Fruit fly (Drosophila melanogaster): Measurements from ENCODE around the gene Pi4KIIIalpha.
A peak's percentile ranks its signal among the peaks of the same experiment; 100 is the strongest.

Gene Pi4KIIIalpha

DNA sequence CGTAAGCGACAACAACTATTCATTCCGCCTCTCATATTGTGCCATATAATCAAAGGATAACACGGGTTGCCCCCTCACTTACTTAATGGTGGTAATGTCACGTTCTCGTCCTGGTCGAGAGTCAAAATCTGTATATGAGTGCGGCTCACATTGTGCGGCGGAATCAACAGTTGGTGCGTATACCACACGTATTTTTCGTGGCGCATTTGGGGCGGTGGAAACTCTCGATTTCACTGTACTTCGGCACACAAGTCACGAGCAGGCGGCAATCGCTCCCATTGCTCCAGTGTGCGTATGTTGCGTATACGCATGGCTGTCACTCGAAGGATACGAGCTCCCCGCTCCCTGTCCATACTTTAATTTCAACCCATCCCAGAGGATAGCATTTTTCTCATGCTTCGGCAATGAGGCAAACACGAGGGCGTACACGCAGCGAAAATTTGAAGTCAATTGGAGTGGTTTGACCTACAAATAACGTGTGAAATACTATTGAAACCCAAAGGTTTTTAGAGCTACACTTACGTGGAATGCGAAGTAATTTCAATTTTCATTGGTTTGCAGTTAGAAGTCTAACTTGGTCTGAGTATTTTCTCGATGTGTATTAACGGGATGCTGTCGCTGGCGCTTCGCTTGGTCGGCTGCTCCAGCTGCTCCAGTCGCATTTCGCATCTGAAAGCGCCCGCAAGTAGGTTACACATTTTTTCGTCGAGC, 42.7 kb upstream of the Pi4KIIIalpha start (continued):
- TF ChIP-seq D (optimal IDR thresholded peaks at IDR 0.05) (no peak), D (GFP tag; optimal IDR thresholded peaks at IDR 0.05) (peak; percentile 14), Mrtf (GFP tag; IDR thresholded peaks at IDR 0.05) (peak; percentile 72; the same call in 2 of the 3 replicates), br (optimal IDR thresholded peaks at IDR 0.05) (no peak), CG8089 (GFP tag; optimal IDR thresholded peaks at IDR 0.05) (peak; percentile 42), grn (GFP tag; optimal IDR thresholded peaks at IDR 0.05) (no peak), pnt (GFP tag; optimal IDR thresholded peaks at IDR 0.05) (peak; percentile 70), CG8765 (GFP tag; IDR thresholded peaks at IDR 0.05) (peak; percentile 47; the same call in 1 of the 2 replicates), CHES-1-like (GFP tag; optimal IDR thresholded peaks at IDR 0.05) (peak; percentile 79), wek (GFP tag; optimal IDR thresholded peaks at IDR 0.05) (peak; percentile 25), gt (GFP tag; IDR thresholded peaks at IDR 0.05) (no peak), CG3163 (GFP tag; optimal IDR thresholded peaks at IDR 0.05) (peak; percentile 43), CG33557 (GFP tag; optimal IDR thresholded peaks at IDR 0.05) (no peak), bab2 (GFP tag; optimal IDR thresholded peaks at IDR 0.05) (peak; percentile 77), stc (GFP tag; IDR thresholded peaks at IDR 0.05) (peak; percentile 77), pan (optimal IDR thresholded peaks at IDR 0.05) (no peak), pan (GFP tag; optimal IDR thresholded peaks at IDR 0.05 in 1 of 2, IDR thresholded peaks at IDR 0.05 in 1 of 2) (peak in 1 of 2 experiments; percentile 85), lbe (GFP tag; optimal IDR thresholded peaks at IDR 0.05) (no peak), CG2875 (GFP tag; optimal IDR thresholded peaks at IDR 0.05) (peak; percentile 26), gem (tag; optimal IDR thresholded peaks at IDR 0.05) (peak; percentile 80), CG30403 (GFP tag; optimal IDR thresholded peaks at IDR 0.05) (peak; percentile 80), row (GFP tag; IDR thresholded peaks at IDR 0.05) (peak; percentile 85), CG4404 (GFP tag; IDR thresholded peaks at IDR 0.05) (peak; percentile 52), CG10959 (GFP tag; IDR thresholded peaks at IDR 0.05) (no peak), yki (optimal IDR thresholded peaks at IDR 0.05) (no peak), gsb-n (tag; optimal IDR thresholded peaks at IDR 0.05) (no peak), E2f1 (GFP tag; IDR thresholded peaks at IDR 0.05) (peak; percentile 80), sim (GFP tag; IDR thresholded peaks at IDR 0.05) (no peak), Atf6 (GFP tag; IDR thresholded peaks at IDR 0.05) (peak; percentile 85), zen (tag; optimal IDR thresholded peaks at IDR 0.05) (no peak), Vsx1 (GFP tag; optimal IDR thresholded peaks at IDR 0.05) (no peak), repo (GFP tag; optimal IDR thresholded peaks at IDR 0.05) (peak; percentile 55), Six4 (GFP tag; optimal IDR thresholded peaks at IDR 0.05) (peak; percentile 41), CG12391 (tag; optimal IDR thresholded peaks at IDR 0.05) (peak; percentile 58), CG5180 (GFP tag; optimal IDR thresholded peaks at IDR 0.05) (peak; percentile 3), oc (tag; optimal IDR thresholded peaks at IDR 0.05) (peak; percentile 29), bbx (GFP tag; IDR thresholded peaks at IDR 0.05; ENCODE audit: partially characterized antibody) (no peak), CG7745 (tag; optimal IDR thresholded peaks at IDR 0.05) (no peak), GATAe (GFP tag; conservative IDR thresholded peaks at IDR 0.05) (peak; percentile 42; the same call in 1 of the 2 replicates), B-H1 (GFP tag; IDR thresholded peaks at IDR 0.05) (peak; percentile 59; the same call in 2 of the 3 replicates), vvl (GFP tag; IDR thresholded peaks at IDR 0.05) (peak; percentile 86), gfzf (GFP tag; optimal IDR thresholded peaks at IDR 0.05) (no peak), CG11723 (GFP tag; optimal IDR thresholded peaks at IDR 0.05) (peak; percentile 6), gcm2 (GFP tag; optimal IDR thresholded peaks at IDR 0.05) (peak; percentile 52), tll (GFP tag; optimal IDR thresholded peaks at IDR 0.05) (no peak), NFAT (GFP tag; IDR thresholded peaks at IDR 0.05) (peak; percentile 38), dysf (GFP tag; IDR thresholded peaks at IDR 0.05) (peak; percentile 88), Ssrp (tag; optimal IDR thresholded peaks at IDR 0.05) (peak; percentile 34), twi (tag; optimal IDR thresholded peaks at IDR 0.05) (no peak), Hr78 (GFP tag; optimal IDR thresholded peaks at IDR 0.05) (no peak), wor (GFP tag; IDR thresholded peaks at IDR 0.05) (peak; percentile 32; the same call in 1 of the 2 replicates)
